Fruit fly (Drosophila melanogaster) whole organism: Measurements from ENCODE around the gene cni.

Source experiments
- Dll ChIP-seq: fragments of >200 bp; optimal IDR thresholded peaks from 2 replicates; lab custom pipeline; 2017
- EcR ChIP-seq, 2 experiments: fragments of >200 bp; optimal IDR thresholded peaks; 2 replicates each; lab custom pipeline; 2017; ENCODE audit warnings: missing biosample characterization in 2 of 2, missing genetic modification characterization in 2 of 2, missing genetic modification reagents in 2 of 2
- pan ChIP-seq: fragments of >200 bp; optimal IDR thresholded peaks from 2 replicates; lab custom pipeline; 2017
- psq ChIP-seq: fragments of >200 bp; optimal IDR thresholded peaks from 2 replicates; lab custom pipeline; 2017
- usp ChIP-seq: fragments of >200 bp; optimal IDR thresholded peaks from 2 replicates; lab custom pipeline; 2017; ENCODE audit warnings: missing biosample characterization, missing genetic modification characterization, mixed read lengths

dm6 chr2L:16261576-16262217, 48.8 kb downstream of the cni start, which contains the start of the genes twe and CG4935:
- no peak for TF ChIP-seq psq (lab: Kevin White, UChicago)
- TF ChIP-seq usp (GFP tag; lab: Kevin White, UChicago) = no peak
- no peak for TF ChIP-seq EcR (GFP tag; optimal IDR thresholded peaks at IDR 0.05; lab: Kevin White, UChicago)
- no peak for TF ChIP-seq Dll (lab: Kevin White, UChicago)
- no peak for TF ChIP-seq pan
